Fruit fly (Drosophila melanogaster) whole organism, embryonic: ENCODE data around the gene CoRest.

Experiments used
- Antp ChIP-seq: fragments of 200-800 bp; sonication (Bioruptor generic); optimal IDR thresholded peaks from 3 replicates; lab custom pipeline; 2016; ENCODE audit warnings: missing biosample characterization, missing genetic modification characterization
- Atf-2 ChIP-seq: fragments of 200-800 bp; sonication (Bioruptor generic); optimal IDR thresholded peaks from 2 replicates; lab custom pipeline; 2016; ENCODE audit warnings: missing biosample characterization, missing genetic modification characterization
- B-H1 ChIP-seq: fragments of 200-800 bp; sonication (Bioruptor generic); IDR thresholded peaks from 3 replicates; pipeline ENCODE4 v1.3.6; 2022; ENCODE audit warnings: missing biosample characterization, missing genetic modification characterization
- CG10267 ChIP-seq: fragments of 200-800 bp; sonication (Bioruptor generic); optimal IDR thresholded peaks from 2 replicates; lab custom pipeline; 2018; ENCODE audit warnings: missing biosample characterization, mild to moderate bottlenecking, missing genetic modification characterization, moderate library complexity
- CG10462 ChIP-seq: fragments of 200-800 bp; sonication (Bioruptor generic); optimal IDR thresholded peaks from 2 replicates; lab custom pipeline; 2016; ENCODE audit warnings: missing biosample characterization, missing genetic modification characterization
- CG11560 ChIP-seq: fragments of 200-800 bp; sonication (Bioruptor generic); IDR thresholded peaks from 3 replicates; pipeline ENCODE4 v1.3.6; 2022; ENCODE audit warnings: missing biosample characterization, missing genetic modification characterization
- CG12071 ChIP-seq: fragments of 200-800 bp; sonication (Bioruptor generic); optimal IDR thresholded peaks from 3 replicates; lab custom pipeline; 2018; ENCODE audit warnings: missing biosample characterization, mild to moderate bottlenecking, missing genetic modification characterization
- CG13775 ChIP-seq: fragments of 200-800 bp; sonication (Bioruptor generic); optimal IDR thresholded peaks from 3 replicates; lab custom pipeline; 2017; ENCODE audit warnings: missing biosample characterization, mild to moderate bottlenecking, missing genetic modification characterization
- CG14860 ChIP-seq: fragments of 200-800 bp; sonication (Bioruptor generic); IDR thresholded peaks from 3 replicates; pipeline ENCODE4 v1.3.6; 2022; ENCODE audit warnings: missing biosample characterization, missing genetic modification characterization; ENCODE audit not compliant: partially characterized antibody
- CG1602 ChIP-seq: fragments of 200-800 bp; sonication (Bioruptor generic); optimal IDR thresholded peaks from 3 replicates; lab custom pipeline; 2016; ENCODE audit warnings: missing biosample characterization, missing genetic modification characterization
- CG18262 ChIP-seq: fragments of 200-800 bp; optimal IDR thresholded peaks from 3 replicates; lab custom pipeline; 2019; ENCODE audit warnings: missing biosample characterization, mild to moderate bottlenecking, missing genetic modification characterization, moderate library complexity
- CG18476 ChIP-seq: fragments of 200-800 bp; sonication (Bioruptor generic); optimal IDR thresholded peaks from 2 replicates; lab custom pipeline; 2016; ENCODE audit warnings: missing biosample characterization, mild to moderate bottlenecking, missing genetic modification characterization
- CG18599 ChIP-seq: fragments of 200-800 bp; sonication (Bioruptor generic); optimal IDR thresholded peaks from 3 replicates; lab custom pipeline; 2017; ENCODE audit warnings: missing biosample characterization, missing genetic modification characterization, mild to moderate bottlenecking, moderate library complexity, missing genetic modification reagents
- CG18764 ChIP-seq: fragments of 200-800 bp; sonication (Bioruptor generic); optimal IDR thresholded peaks from 3 replicates; lab custom pipeline; 2016; ENCODE audit warnings: missing biosample characterization, missing genetic modification characterization
- CG2678 ChIP-seq: fragments of 200-800 bp; sonication (Bioruptor generic); optimal IDR thresholded peaks from 3 replicates; lab custom pipeline; 2019; ENCODE audit warnings: missing biosample characterization, mild to moderate bottlenecking, missing genetic modification characterization, moderate library complexity
- CG3847 ChIP-seq: fragments of 200-800 bp; sonication (Bioruptor generic); IDR thresholded peaks from 2 replicates; pipeline ENCODE4 v1.3.6; 2022; ENCODE audit warnings: missing biosample characterization, missing genetic modification characterization
- CG7928 ChIP-seq: fragments of 200-800 bp; sonication (Bioruptor generic); optimal IDR thresholded peaks from 2 replicates; lab custom pipeline; 2017; ENCODE audit warnings: missing biosample characterization, mild to moderate bottlenecking, missing genetic modification characterization
- CG8281 ChIP-seq: fragments of 200-800 bp; sonication (Bioruptor generic); optimal IDR thresholded peaks from 2 replicates; lab custom pipeline; 2018; ENCODE audit warnings: missing biosample characterization, mild to moderate bottlenecking, missing genetic modification characterization, moderate library complexity
- CG9437 ChIP-seq: fragments of 200-800 bp; sonication (Bioruptor generic); optimal IDR thresholded peaks from 2 replicates; lab custom pipeline; 2018; ENCODE audit warnings: missing biosample characterization, mild to moderate bottlenecking, missing genetic modification characterization
- CTCF ChIP-seq: fragments of 200-800 bp; sonication (Bioruptor generic); optimal IDR thresholded peaks from 2 replicates; lab custom pipeline; 2017; ENCODE audit warnings: missing biosample characterization, mild to moderate bottlenecking, missing genetic modification characterization, moderate library complexity
- Chrac-16 ChIP-seq: fragments of 200-800 bp; sonication (Bioruptor generic); optimal IDR thresholded peaks from 3 replicates; lab custom pipeline; 2016; ENCODE audit warnings: missing biosample characterization, missing genetic modification characterization
- E2f2 ChIP-seq: fragments of 200-800 bp; sonication (Bioruptor generic); IDR thresholded peaks from 2 replicates; pipeline ENCODE4 v1.3.6; 2022; ENCODE audit warnings: missing biosample characterization, missing genetic modification characterization
- Eip74EF ChIP-seq, 2 experiments: fragments of 200-800 bp in 1 of 2; fragments of >200 bp in 1 of 2; sonication (Bioruptor generic) in 1 of 2; optimal IDR thresholded peaks; 2 replicates each; lab custom pipeline; 2017 to 2019; ENCODE audit warnings: missing biosample characterization in 2 of 2, missing genetic modification characterization in 2 of 2, mild to moderate bottlenecking in 1 of 2, moderate library complexity in 1 of 2
- H2.0 ChIP-seq: fragments of 200-800 bp; sonication (Bioruptor generic); IDR thresholded peaks from 2 replicates; pipeline ENCODE4 v1.3.6; 2022; ENCODE audit warnings: missing biosample characterization, missing genetic modification characterization
- Mad ChIP-seq: fragments of 200-800 bp; sonication (Bioruptor generic); optimal IDR thresholded peaks from 2 replicates; lab custom pipeline; 2016; ENCODE audit warnings: missing biosample characterization, missing genetic modification characterization
- Pdp1 ChIP-seq, 2 experiments: fragments of 200-800 bp; sonication (Bioruptor generic); optimal IDR thresholded peaks; 3 replicates each; lab custom pipeline; 2016; ENCODE audit warnings: missing biosample characterization in 2 of 2, missing genetic modification characterization in 2 of 2, mild to moderate bottlenecking in 1 of 2, moderate library complexity in 1 of 2
- Ssrp ChIP-seq: fragments of 200-800 bp; sonication (Bioruptor generic); optimal IDR thresholded peaks from 2 replicates; lab custom pipeline; 2018; ENCODE audit warnings: missing biosample characterization, mild to moderate bottlenecking, missing genetic modification characterization, moderate library complexity
- Trl ChIP-seq, 3 experiments: fragments of >200 bp in 2 of 3; fragments of 200-800 bp in 1 of 3; sonication (Bioruptor generic) in 1 of 3; optimal IDR thresholded peaks; 2 replicates in 1 of 3; 3 replicates in 2 of 3; lab custom pipeline; 2016 to 2017; ENCODE audit warnings: missing biosample characterization in 1 of 3, missing genetic modification characterization in 1 of 3
- ac ChIP-seq: fragments of 200-800 bp; sonication (Bioruptor generic); optimal IDR thresholded peaks from 3 replicates; lab custom pipeline; 2017; ENCODE audit warnings: missing biosample characterization, mild to moderate bottlenecking, missing genetic modification characterization
- bsh ChIP-seq, 2 experiments: fragments of 200-800 bp; sonication (Bioruptor generic); optimal IDR thresholded peaks; 2 replicates each; lab custom pipeline; 2017 to 2018; ENCODE audit warnings: mild to moderate bottlenecking in 2 of 2, missing biosample characterization in 2 of 2, missing genetic modification characterization in 2 of 2, moderate library complexity in 1 of 2
- da ChIP-seq: fragments of 200-800 bp; sonication (Bioruptor generic); optimal IDR thresholded peaks from 2 replicates; lab custom pipeline; 2016; ENCODE audit warnings: missing biosample characterization, missing genetic modification characterization
- dmrt99B ChIP-seq: fragments of 200-800 bp; sonication (Bioruptor generic); optimal IDR thresholded peaks from 2 replicates; lab custom pipeline; 2018; ENCODE audit warnings: missing biosample characterization, mild to moderate bottlenecking, missing genetic modification characterization, moderate library complexity
- esg ChIP-seq: fragments of 200-800 bp; sonication (Bioruptor generic); conservative IDR thresholded peaks from 2 replicates; pipeline ENCODE4 v1.3.6; 2022; ENCODE audit warnings: missing biosample characterization, missing genetic modification characterization
- gro ChIP-seq: fragments of 200-800 bp; sonication (Bioruptor generic); optimal IDR thresholded peaks from 2 replicates; lab custom pipeline; 2016; ENCODE audit warnings: missing biosample characterization, missing genetic modification characterization
- gt ChIP-seq: fragments of 200-800 bp; sonication (Bioruptor generic); IDR thresholded peaks from 2 replicates; pipeline ENCODE4 v1.3.6; 2022; ENCODE audit warnings: missing biosample characterization, missing genetic modification characterization
- inv ChIP-seq: fragments of 200-800 bp; sonication (Bioruptor generic); IDR thresholded peaks from 2 replicates; pipeline ENCODE4 v1.3.6; 2022; ENCODE audit warnings: missing biosample characterization, missing genetic modification characterization; ENCODE audit not compliant: partially characterized antibody
- nerfin-1 ChIP-seq: fragments of 200-800 bp; sonication (Bioruptor generic); optimal IDR thresholded peaks from 3 replicates; lab custom pipeline; 2019; ENCODE audit warnings: missing biosample characterization, mild to moderate bottlenecking, missing genetic modification characterization, moderate library complexity
- org-1 ChIP-seq: fragments of 200-800 bp; sonication (Bioruptor generic); optimal IDR thresholded peaks from 2 replicates; lab custom pipeline; 2017; ENCODE audit warnings: missing biosample characterization, missing genetic modification characterization
- peb ChIP-seq: fragments of 200-800 bp; sonication (Bioruptor generic); IDR thresholded peaks from 2 replicates; pipeline ENCODE4 v1.3.6; 2022; ENCODE audit warnings: missing biosample characterization, missing genetic modification characterization
- sisA ChIP-seq: fragments of 200-800 bp; sonication (Bioruptor generic); IDR thresholded peaks from 2 replicates; pipeline ENCODE4 v1.3.6; 2022; ENCODE audit warnings: missing biosample characterization, missing genetic modification characterization
- so ChIP-seq: fragments of 200-800 bp; sonication (Bioruptor generic); IDR thresholded peaks from 3 replicates; pipeline ENCODE4 v1.3.6; 2022; ENCODE audit warnings: missing biosample characterization, missing genetic modification characterization
- tap ChIP-seq: fragments of 200-800 bp; optimal IDR thresholded peaks from 3 replicates; lab custom pipeline; 2019; ENCODE audit warnings: missing biosample characterization, mild to moderate bottlenecking, missing genetic modification characterization, moderate library complexity
- tin ChIP-seq: fragments of 200-800 bp; sonication (Bioruptor generic); optimal IDR thresholded peaks from 3 replicates; lab custom pipeline; 2016; ENCODE audit warnings: missing biosample characterization, missing genetic modification characterization
- toy ChIP-seq: fragments of 200-800 bp; sonication (Bioruptor generic); IDR thresholded peaks from 2 replicates; pipeline ENCODE4 v1.3.6; 2022; ENCODE audit warnings: missing biosample characterization, missing genetic modification characterization
- trh ChIP-seq: fragments of 200-800 bp; sonication (Bioruptor generic); optimal IDR thresholded peaks from 2 replicates; lab custom pipeline; 2016; ENCODE audit warnings: missing biosample characterization, missing genetic modification characterization
- unpg ChIP-seq: fragments of 200-800 bp; sonication (Bioruptor generic); optimal IDR thresholded peaks from 3 replicates; lab custom pipeline; 2018; ENCODE audit warnings: missing biosample characterization, mild to moderate bottlenecking, missing genetic modification characterization, moderate library complexity
- wor ChIP-seq: fragments of 200-800 bp; sonication (Bioruptor generic); IDR thresholded peaks from 2 replicates; pipeline ENCODE4 v1.3.6; 2022; ENCODE audit warnings: missing biosample characterization, missing genetic modification characterization
- zen2 ChIP-seq: fragments of 200-800 bp; sonication (Bioruptor generic); IDR thresholded peaks from 3 replicates; pipeline ENCODE4 v1.3.6; 2022; ENCODE audit warnings: missing biosample characterization, missing genetic modification characterization; ENCODE audit not compliant: partially characterized antibody

Gene CoRest

DNA sequence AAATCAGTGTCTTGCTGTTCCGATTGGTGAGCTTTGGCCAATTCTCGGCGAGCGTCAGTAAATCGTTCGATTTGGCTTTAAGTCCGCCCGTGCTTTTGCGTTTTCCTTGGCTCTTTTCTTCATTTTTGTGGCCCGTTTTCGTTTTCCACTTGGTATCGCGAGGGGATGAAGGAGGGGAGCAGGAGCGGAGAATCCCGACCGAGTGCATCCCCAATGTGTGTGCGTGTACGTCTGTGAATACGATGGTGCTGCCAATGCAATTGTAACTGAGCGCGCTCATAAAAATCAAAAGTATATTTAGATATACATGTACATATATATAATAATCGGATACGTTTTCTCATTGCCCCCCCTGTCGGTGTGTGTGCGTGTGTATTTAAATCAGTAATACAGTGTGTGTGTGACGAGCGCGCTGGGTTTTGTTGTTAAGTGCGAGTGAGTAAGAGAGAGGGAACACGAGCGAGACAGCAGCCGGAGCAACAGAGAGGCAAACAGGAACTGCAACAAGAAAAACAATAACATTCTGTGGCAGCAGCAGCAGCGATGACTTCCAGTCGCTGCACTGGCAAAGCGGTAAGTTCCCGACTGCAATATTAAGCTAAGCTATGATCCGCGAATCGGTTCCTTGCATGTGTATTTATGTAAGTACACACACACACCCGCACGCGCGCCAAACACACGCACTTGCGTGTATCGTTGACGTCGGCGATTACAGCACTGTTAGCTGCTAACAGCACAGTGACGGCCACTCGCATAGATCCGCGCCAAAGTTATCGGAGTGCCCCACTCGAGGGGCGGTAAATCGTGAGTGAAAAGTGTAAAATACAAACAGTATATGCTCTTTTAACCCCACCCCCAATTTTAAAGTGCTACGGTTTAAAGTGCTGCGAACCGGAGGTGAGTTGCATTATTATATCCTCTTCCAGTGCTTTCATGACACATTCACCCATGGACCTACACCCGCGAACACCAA, 25.8 kb upstream of the CoRest start (continued):
- TF ChIP-seq CG11560 (tag; lab: Robert Waterston, UW): peak; percentile 18; the same call in 1 of the 3 replicates
- no peak for TF ChIP-seq CG10462 (GFP tag; lab: Kevin White, UChicago)
- TF ChIP-seq CG1602: peak; percentile 19
- TF ChIP-seq CG8281 (tag; lab: Kevin White, UChicago): peak; percentile 45
- TF ChIP-seq Mad (GFP tag; lab: Kevin White, UChicago): no peak
- peak; percentile 56 to 71 for TF ChIP-seq Pdp1 (GFP tag; optimal IDR thresholded peaks at IDR 0.05; lab: Kevin White, UChicago)
- TF ChIP-seq CG18262 (tag; lab: Kevin White, UChicago): peak; percentile 42
- TF ChIP-seq CG18599 (GFP tag; lab: Kevin White, UChicago): peak; percentile 79
- TF ChIP-seq B-H1 (GFP tag; lab: Robert Waterston, UW): peak; percentile 23; the same call in 1 of the 3 replicates
- TF ChIP-seq ac (GFP tag; lab: Kevin White, UChicago): peak; percentile 16
- TF ChIP-seq trh (GFP tag; lab: Kevin White, UChicago): no peak
- no peak for TF ChIP-seq CG18764 (GFP tag; lab: Kevin White, UChicago)
- peak; percentile 51 for TF ChIP-seq gro (GFP tag; lab: Kevin White, UChicago)
- peak; percentile 0 for TF ChIP-seq nerfin-1
- TF ChIP-seq bsh (GFP tag; optimal IDR thresholded peaks at IDR 0.05; lab: Kevin White, UChicago): peak; percentile 1 to 48
- peak in 1 of 2 experiments; percentile 59 for TF ChIP-seq Eip74EF (GFP tag; optimal IDR thresholded peaks at IDR 0.05; lab: Kevin White, UChicago)
- peak; percentile 78 for TF ChIP-seq CG2678 (tag; lab: Kevin White, UChicago)
- no peak for TF ChIP-seq zen2
- TF ChIP-seq esg (GFP tag; lab: Robert Waterston, UW): peak; percentile 63
- TF ChIP-seq Chrac-16 (GFP tag; lab: Kevin White, UChicago): peak; percentile 22
- TF ChIP-seq Antp (GFP tag; lab: Kevin White, UChicago): peak; percentile 73
- no peak for TF ChIP-seq Trl (optimal IDR thresholded peaks at IDR 0.05; lab: Kevin White, UChicago)
- TF ChIP-seq Trl (GFP tag; optimal IDR thresholded peaks at IDR 0.05; lab: Kevin White, UChicago): peak; percentile 48
- TF ChIP-seq CG13775 (GFP tag; lab: Kevin White, UChicago): peak; percentile 43
- TF ChIP-seq H2.0 (GFP tag; lab: Robert Waterston, UW): peak; percentile 36
- TF ChIP-seq da (GFP tag; lab: Kevin White, UChicago): no peak
- TF ChIP-seq CG9437 (GFP tag; lab: Kevin White, UChicago): peak; percentile 30
- peak; percentile 51 for TF ChIP-seq CG3847 (GFP tag; lab: Robert Waterston, UW)
- TF ChIP-seq CTCF (GFP tag; lab: Kevin White, UChicago): no peak
- peak; percentile 61 for TF ChIP-seq Atf-2
- TF ChIP-seq tap: peak; percentile 46
- TF ChIP-seq sisA (GFP tag; lab: Robert Waterston, UW): peak; percentile 60
- 0 out of 2 replicates have a peak, but pooled peaks have one; percentile 27 for TF ChIP-seq wor
- peak; percentile 10 for TF ChIP-seq CG7928 (GFP tag; lab: Kevin White, UChicago)
- TF ChIP-seq inv: no peak
- TF ChIP-seq CG10267 (tag; lab: Kevin White, UChicago): no peak
- TF ChIP-seq toy (GFP tag; lab: Robert Waterston, UW): no peak
- peak; percentile 44 for TF ChIP-seq E2f2 (GFP tag; lab: Robert Waterston, UW)
- TF ChIP-seq CG14860: no peak
- TF ChIP-seq tin (GFP tag; lab: Kevin White, UChicago): peak; percentile 40
- peak; percentile 74 for TF ChIP-seq org-1 (GFP tag; lab: Kevin White, UChicago)
- TF ChIP-seq CG12071: peak; percentile 78
- peak; percentile 66 for TF ChIP-seq unpg
- peak; percentile 63; the same call in 1 of the 3 replicates for TF ChIP-seq so (GFP tag; lab: Robert Waterston, UW)
- no peak for TF ChIP-seq gt (GFP tag; lab: Robert Waterston, UW)
- no peak for TF ChIP-seq CG18476 (GFP tag; lab: Kevin White, UChicago)
- no peak for TF ChIP-seq peb (GFP tag; lab: Robert Waterston, UW)
- TF ChIP-seq dmrt99B: peak; percentile 71
- TF ChIP-seq Ssrp (tag; lab: Kevin White, UChicago): peak; percentile 50
